Worm (Caenorhabditis elegans) whole organism, L4 larva: ENCODE data around the gene ins-17.

Source experiments
- nhr-237 ChIP-seq: sonication (generic microtip); optimal IDR thresholded peaks from 2 replicates; lab custom pipeline; 2017; ENCODE audit warnings: missing biosample characterization, missing genetic modification characterization
- tag-97 ChIP-seq: fragments of 200-800 bp; sonication (Bioruptor generic); IDR thresholded peaks from 2 replicates; pipeline ENCODE4 v1.3.6; 2022; ENCODE audit warnings: missing genetic modification characterization, missing compliant biosample characterization
- zag-1 ChIP-seq: fragments of 150-350 bp; optimal IDR thresholded peaks from 2 replicates; lab custom pipeline; 2014; ENCODE audit warnings: missing biosample characterization, missing genetic modification characterization

ce11 chrIII:4496085-4496484, 18.7 kb upstream of the ins-17 start:
- TF ChIP-seq nhr-237 (tag; lab: Kevin White, UChicago) (no peak), zag-1 (tag; lab: Kevin White, UChicago) (no peak), tag-97 (no peak)
